Fruit fly (Drosophila melanogaster) whole organism, embryonic: ENCODE results near the gene CG6340.

Experiments
- Abd-B ChIP-seq: fragments of 200-800 bp; sonication (Bioruptor generic); optimal IDR thresholded peaks from 2 replicates; lab custom pipeline; 2018; ENCODE audit warnings: missing biosample characterization, mild to moderate bottlenecking, missing genetic modification characterization, moderate library complexity
- Awh ChIP-seq: fragments of 200-800 bp; sonication (Bioruptor generic); IDR thresholded peaks from 2 replicates; pipeline ENCODE4, ENCODE4 v1.3.6; 2022; ENCODE audit warnings: missing biosample characterization, missing genetic modification characterization
- BtbVII ChIP-seq: fragments of 200-800 bp; sonication (Bioruptor generic); optimal IDR thresholded peaks from 3 replicates; lab custom pipeline; 2017; ENCODE audit warnings: missing biosample characterization, mild to moderate bottlenecking, missing genetic modification characterization
- CG10209 ChIP-seq: fragments of 200-800 bp; sonication (Bioruptor generic); optimal IDR thresholded peaks from 3 replicates; lab custom pipeline; 2017; ENCODE audit warnings: missing biosample characterization, mild to moderate bottlenecking, missing genetic modification characterization, missing genetic modification reagents
- CG10431 ChIP-seq: fragments of 200-800 bp; sonication (Bioruptor generic); optimal IDR thresholded peaks from 3 replicates; lab custom pipeline; 2018; ENCODE audit warnings: missing biosample characterization, mild to moderate bottlenecking, missing genetic modification characterization
- CG10654 ChIP-seq: fragments of 200-800 bp; sonication (Bioruptor generic); optimal IDR thresholded peaks from 2 replicates; lab custom pipeline; 2016; ENCODE audit warnings: missing biosample characterization, missing genetic modification characterization
- CG12942 ChIP-seq: fragments of 200-800 bp; sonication (Bioruptor generic); optimal IDR thresholded peaks from 3 replicates; lab custom pipeline; 2016; ENCODE audit warnings: missing biosample characterization, missing genetic modification characterization
- CG14050 ChIP-seq: fragments of 200-800 bp; sonication (Bioruptor generic); IDR thresholded peaks from 3 replicates; pipeline ENCODE4 v1.3.6; 2022; ENCODE audit warnings: missing biosample characterization, missing genetic modification characterization
- CG15269 ChIP-seq: fragments of 200-800 bp; sonication (Bioruptor generic); optimal IDR thresholded peaks from 2 replicates; lab custom pipeline; 2018; ENCODE audit warnings: missing biosample characterization, mild to moderate bottlenecking, missing genetic modification characterization, moderate library complexity
- CG15696 ChIP-seq: fragments of 200-800 bp; sonication (Bioruptor generic); optimal IDR thresholded peaks from 2 replicates; lab custom pipeline; 2019; ENCODE audit warnings: missing biosample characterization, mild to moderate bottlenecking, missing genetic modification characterization, moderate library complexity
- CG16815 ChIP-seq: fragments of 200-800 bp; sonication (Bioruptor generic); optimal IDR thresholded peaks from 3 replicates; lab custom pipeline; 2017; ENCODE audit warnings: missing biosample characterization, mild to moderate bottlenecking, missing genetic modification characterization
- CG2116 ChIP-seq: fragments of 200-800 bp; sonication (Bioruptor generic); optimal IDR thresholded peaks from 3 replicates; lab custom pipeline; 2018; ENCODE audit warnings: missing biosample characterization, mild to moderate bottlenecking, missing genetic modification characterization
- CG30403 ChIP-seq: fragments of 200-800 bp; sonication (Bioruptor generic); optimal IDR thresholded peaks from 3 replicates; lab custom pipeline; 2016; ENCODE audit warnings: missing biosample characterization, missing genetic modification characterization
- CG3407 ChIP-seq: fragments of 200-800 bp; sonication (Bioruptor generic); optimal IDR thresholded peaks from 2 replicates; lab custom pipeline; 2018; ENCODE audit warnings: missing biosample characterization, mild to moderate bottlenecking, missing genetic modification characterization
- CG3847 ChIP-seq: fragments of 200-800 bp; sonication (Bioruptor generic); IDR thresholded peaks from 2 replicates; pipeline ENCODE4 v1.3.6; 2022; ENCODE audit warnings: missing biosample characterization, missing genetic modification characterization
- CG6175 ChIP-seq: fragments of 200-800 bp; sonication (Bioruptor generic); IDR thresholded peaks from 3 replicates; pipeline ENCODE4 v1.3.6; 2022; ENCODE audit warnings: missing biosample characterization, missing genetic modification characterization
- CG6254 ChIP-seq: fragments of 200-800 bp; sonication (Bioruptor generic); optimal IDR thresholded peaks from 3 replicates; lab custom pipeline; 2017; ENCODE audit warnings: mild to moderate bottlenecking, missing biosample characterization, missing genetic modification reagents, missing genetic modification characterization
- CG6813 ChIP-seq: fragments of 200-800 bp; sonication (Bioruptor generic); optimal IDR thresholded peaks from 2 replicates; lab custom pipeline; 2017; ENCODE audit warnings: missing biosample characterization, missing genetic modification characterization, mild to moderate bottlenecking, moderate library complexity, missing genetic modification reagents
- CG7839 ChIP-seq: fragments of 200-800 bp; sonication (Bioruptor generic); optimal IDR thresholded peaks from 3 replicates; lab custom pipeline; 2018; ENCODE audit warnings: missing biosample characterization, mild to moderate bottlenecking, missing genetic modification characterization, moderate library complexity
- Ets65A ChIP-seq: fragments of 200-800 bp; sonication (Bioruptor generic); peaks from one replicate; lab custom pipeline; 2016; ENCODE audit warnings: missing biosample characterization, missing genetic modification characterization
- Hsf ChIP-seq: fragments of 200-800 bp; sonication (Bioruptor generic); optimal IDR thresholded peaks from 3 replicates; lab custom pipeline; 2016; ENCODE audit warnings: missing biosample characterization, missing genetic modification characterization
- MTF-1 ChIP-seq: fragments of 200-800 bp; sonication (Bioruptor generic); optimal IDR thresholded peaks from 2 replicates; lab custom pipeline; 2018; ENCODE audit warnings: missing biosample characterization, mild to moderate bottlenecking, missing genetic modification characterization, borderline replicate concordance
- Max ChIP-seq: fragments of 200-800 bp; sonication (Bioruptor generic); optimal IDR thresholded peaks from 2 replicates; lab custom pipeline; 2016; ENCODE audit warnings: missing biosample characterization, mild to moderate bottlenecking, missing genetic modification characterization
- NC2α ChIP-seq: fragments of 200-800 bp; sonication (Bioruptor generic); optimal IDR thresholded peaks from 2 replicates; lab custom pipeline; 2016; ENCODE audit warnings: missing biosample characterization, missing genetic modification characterization
- Nf-YA ChIP-seq: fragments of 200-800 bp; sonication (Bioruptor generic); IDR thresholded peaks from 2 replicates; pipeline ENCODE4 v1.3.6; 2022; ENCODE audit warnings: missing biosample characterization, missing genetic modification characterization
- Stat92E ChIP-seq, 3 experiments: fragments of >200 bp in 2 of 3; fragments of 200-800 bp in 1 of 3; sonication (Bioruptor generic) in 1 of 3; optimal IDR thresholded peaks; 2 replicates each; lab custom pipeline; 2017 to 2019; ENCODE audit warnings: missing biosample characterization in 3 of 3, missing genetic modification characterization in 3 of 3, mild to moderate bottlenecking in 1 of 3, moderate library complexity in 1 of 3
- Trl ChIP-seq, 3 experiments: fragments of >200 bp in 2 of 3; fragments of 200-800 bp in 1 of 3; sonication (Bioruptor generic) in 1 of 3; optimal IDR thresholded peaks; 2 replicates in 1 of 3; 3 replicates in 2 of 3; lab custom pipeline; 2016 to 2017; ENCODE audit warnings: missing biosample characterization in 1 of 3, missing genetic modification characterization in 1 of 3
- Vsx1 ChIP-seq: fragments of 200-800 bp; sonication (Bioruptor generic); optimal IDR thresholded peaks from 2 replicates; lab custom pipeline; 2017; ENCODE audit warnings: missing biosample characterization, mild to moderate bottlenecking, missing genetic modification characterization, missing genetic modification reagents
- chif ChIP-seq, 2 experiments: fragments of 200-800 bp; sonication (Bioruptor generic); optimal IDR thresholded peaks; 3 replicates each; lab custom pipeline; 2016; ENCODE audit warnings: missing biosample characterization in 2 of 2, missing genetic modification characterization in 2 of 2
- chm ChIP-seq: fragments of 200-800 bp; sonication (Bioruptor generic); IDR thresholded peaks from 2 replicates; pipeline ENCODE4 v1.3.6; 2022; ENCODE audit warnings: missing biosample characterization, missing genetic modification characterization
- corto ChIP-seq: fragments of 200-800 bp; sonication (Bioruptor generic); optimal IDR thresholded peaks from 2 replicates; lab custom pipeline; 2016; ENCODE audit warnings: missing biosample characterization, mild to moderate bottlenecking, missing genetic modification characterization, moderate library complexity
- dm ChIP-seq: fragments of 200-800 bp; sonication (Bioruptor generic); optimal IDR thresholded peaks from 3 replicates; lab custom pipeline; 2016; ENCODE audit warnings: missing biosample characterization, missing genetic modification characterization
- dysf ChIP-seq: fragments of 200-800 bp; sonication (Bioruptor generic); IDR thresholded peaks from 3 replicates; pipeline ENCODE4 v1.3.6; 2022; ENCODE audit warnings: missing biosample characterization, missing genetic modification characterization
- en ChIP-seq: fragments of 200-800 bp; sonication (Bioruptor generic); optimal IDR thresholded peaks from 2 replicates; lab custom pipeline; 2016; ENCODE audit warnings: missing biosample characterization, missing genetic modification characterization
- gce ChIP-seq: fragments of 200-800 bp; sonication (Bioruptor generic); IDR thresholded peaks from 3 replicates; pipeline ENCODE4 v1.3.6; 2022; ENCODE audit warnings: missing biosample characterization, missing genetic modification characterization
- gcm ChIP-seq: fragments of 200-800 bp; sonication (Bioruptor generic); optimal IDR thresholded peaks from 2 replicates; lab custom pipeline; 2019; ENCODE audit warnings: missing biosample characterization, mild to moderate bottlenecking, missing genetic modification characterization, moderate library complexity
- gem ChIP-seq: fragments of 200-800 bp; sonication (Bioruptor generic); optimal IDR thresholded peaks from 2 replicates; lab custom pipeline; 2019; ENCODE audit warnings: missing biosample characterization, mild to moderate bottlenecking, missing genetic modification characterization, moderate library complexity
- h ChIP-seq: fragments of >200 bp; optimal IDR thresholded peaks from 2 replicates; lab custom pipeline; 2017
- nerfin-1 ChIP-seq: fragments of 200-800 bp; sonication (Bioruptor generic); optimal IDR thresholded peaks from 3 replicates; lab custom pipeline; 2019; ENCODE audit warnings: missing biosample characterization, mild to moderate bottlenecking, missing genetic modification characterization, moderate library complexity
- oc ChIP-seq: fragments of 200-800 bp; sonication (Bioruptor generic); optimal IDR thresholded peaks from 2 replicates; lab custom pipeline; 2018; ENCODE audit warnings: missing biosample characterization, mild to moderate bottlenecking, missing genetic modification characterization, moderate library complexity
- onecut ChIP-seq: fragments of 200-800 bp; sonication (Bioruptor generic); IDR thresholded peaks from 2 replicates; pipeline ENCODE4 v1.3.6; 2022; ENCODE audit warnings: missing biosample characterization, missing genetic modification characterization
- org-1 ChIP-seq: fragments of 200-800 bp; sonication (Bioruptor generic); optimal IDR thresholded peaks from 2 replicates; lab custom pipeline; 2017; ENCODE audit warnings: missing biosample characterization, missing genetic modification characterization
- peb ChIP-seq: fragments of 200-800 bp; sonication (Bioruptor generic); IDR thresholded peaks from 2 replicates; pipeline ENCODE4 v1.3.6; 2022; ENCODE audit warnings: missing biosample characterization, missing genetic modification characterization
- pzg ChIP-seq: fragments of 200-800 bp; sonication (Bioruptor generic); optimal IDR thresholded peaks from 3 replicates; lab custom pipeline; 2018; ENCODE audit warnings: missing biosample characterization, mild to moderate bottlenecking, missing genetic modification characterization, moderate library complexity
- row ChIP-seq: fragments of 200-800 bp; sonication (Bioruptor generic); IDR thresholded peaks from 3 replicates; pipeline ENCODE4 v1.3.6; 2022; ENCODE audit warnings: missing biosample characterization, missing genetic modification characterization
- sens ChIP-seq: fragments of 200-800 bp; sonication (Bioruptor generic); peaks from one replicate; lab custom pipeline; 2016; ENCODE audit warnings: missing biosample characterization, missing genetic modification characterization
- sens-2 ChIP-seq: fragments of 200-800 bp; sonication (Bioruptor generic); IDR thresholded peaks from 2 replicates; pipeline ENCODE4 v1.3.6; 2022; ENCODE audit warnings: missing biosample characterization, missing genetic modification characterization
- tgo ChIP-seq: fragments of 200-800 bp; sonication (Bioruptor generic); IDR thresholded peaks from 3 replicates; pipeline ENCODE4 v1.3.6; 2022; ENCODE audit warnings: missing biosample characterization, missing genetic modification characterization
- tll ChIP-seq, 2 experiments: fragments of 200-800 bp in 1 of 2; fragments of >200 bp in 1 of 2; sonication (Bioruptor generic) in 1 of 2; optimal IDR thresholded peaks; 2 replicates each; lab custom pipeline; 2017 to 2019; ENCODE audit warnings: missing biosample characterization in 2 of 2, missing genetic modification characterization in 2 of 2, mild to moderate bottlenecking in 1 of 2, moderate library complexity in 1 of 2

The CG6340 gene

dm6 chrX:15497440-15498271 lies 15.5 kb downstream of the CG6340 start (continued):
- TF ChIP-seq Stat92E (GFP tag; optimal IDR thresholded peaks at IDR 0.05; lab: Kevin White, UChicago) (no peak), Ets65A (GFP tag; lab: Kevin White, UChicago) (peak; percentile 92), corto (GFP tag; lab: Kevin White, UChicago) (no peak), NC2α (GFP tag; lab: Kevin White, UChicago) (no peak), dysf (GFP tag; lab: Robert Waterston, UW) (no peak), Max (GFP tag; lab: Kevin White, UChicago) (no peak), gem (tag; lab: Kevin White, UChicago) (peak; percentile 23), Vsx1 (GFP tag; lab: Kevin White, UChicago) (peak; percentile 20), org-1 (GFP tag; lab: Kevin White, UChicago) (peak; percentile 4), Awh (GFP tag; lab: Robert Waterston, UW) (no peak), CG14050 (GFP tag; lab: Robert Waterston, UW) (no peak), MTF-1 (GFP tag; lab: Kevin White, UChicago) (peak; percentile 58), CG12942 (GFP tag; lab: Kevin White, UChicago) (no peak), tgo (GFP tag; lab: Robert Waterston, UW) (no peak), Hsf (GFP tag; lab: Kevin White, UChicago) (no peak), onecut (GFP tag; lab: Robert Waterston, UW) (0 out of 2 replicates have a peak, but pooled peaks have one; percentile 7), CG10431 (GFP tag; lab: Kevin White, UChicago) (peak; percentile 53), BtbVII (GFP tag; lab: Kevin White, UChicago) (peak; percentile 22), dm (GFP tag; lab: Kevin White, UChicago) (no peak), CG15269 (tag; lab: Kevin White, UChicago) (no peak), oc (tag; lab: Kevin White, UChicago) (no peak), peb (GFP tag; lab: Robert Waterston, UW) (peak; percentile 6; the same call in 1 of the 2 replicates), chif (GFP tag; optimal IDR thresholded peaks at IDR 0.05; lab: Kevin White, UChicago) (no peak), sens (GFP tag; lab: Kevin White, UChicago) (peak; percentile 75), gce (GFP tag; lab: Robert Waterston, UW) (no peak), CG3847 (GFP tag; lab: Robert Waterston, UW) (no peak), CG6813 (GFP tag; lab: Kevin White, UChicago) (peak; percentile 67), CG10209 (GFP tag; lab: Kevin White, UChicago) (peak; percentile 37), Trl (optimal IDR thresholded peaks at IDR 0.05; lab: Kevin White, UChicago) (peak; percentile 41 to 49), Trl (GFP tag; optimal IDR thresholded peaks at IDR 0.05; lab: Kevin White, UChicago) (no peak), CG3407 (GFP tag; lab: Kevin White, UChicago) (peak; percentile 57), en (GFP tag; lab: Kevin White, UChicago) (no peak), CG2116 (GFP tag; lab: Kevin White, UChicago) (no peak), CG30403 (GFP tag; lab: Kevin White, UChicago) (peak; percentile 15), tll (GFP tag; optimal IDR thresholded peaks at IDR 0.05; lab: Kevin White, UChicago) (no peak), CG6254 (peak; percentile 20), CG10654 (GFP tag; lab: Kevin White, UChicago) (no peak), row (GFP tag; lab: Robert Waterston, UW) (peak; percentile 46), nerfin-1 (tag; lab: Kevin White, UChicago) (no peak), CG6175 (no peak), gcm (GFP tag; lab: Kevin White, UChicago) (no peak), CG16815 (GFP tag; lab: Kevin White, UChicago) (no peak), pzg (GFP tag; lab: Kevin White, UChicago) (no peak), chm (GFP tag; lab: Robert Waterston, UW) (peak; percentile 11; the same call in 1 of the 2 replicates), sens-2 (GFP tag; lab: Robert Waterston, UW) (no peak), Nf-YA (GFP tag; lab: Robert Waterston, UW) (no peak), Abd-B (GFP tag; lab: Kevin White, UChicago) (no peak), h (lab: Kevin White, UChicago) (no peak), CG7839 (peak; percentile 24), CG15696 (peak; percentile 29)
